Fruit fly (Drosophila melanogaster) whole organism, prepupa: ENCODE data around the gene Chchd2.

ENCODE experiments used
- CG11294 ChIP-seq: fragments of 200-800 bp; sonication (Bioruptor generic); IDR thresholded peaks from 2 replicates; pipeline ENCODE4 v1.3.6; 2022; ENCODE audit warnings: missing biosample characterization, missing genetic modification characterization
- CG6276 ChIP-seq: fragments of 200-800 bp; sonication (Bioruptor generic); optimal IDR thresholded peaks from 2 replicates; lab custom pipeline; 2017; ENCODE audit warnings: missing biosample characterization, mild to moderate bottlenecking, missing genetic modification characterization
- Hr4 ChIP-seq: fragments of 200-800 bp; sonication (Bioruptor generic); optimal IDR thresholded peaks from 3 replicates; lab custom pipeline; 2016; ENCODE audit warnings: missing biosample characterization, missing genetic modification characterization
- Sox14 ChIP-seq: fragments of 200-800 bp; sonication (Bioruptor generic); optimal IDR thresholded peaks from 3 replicates; lab custom pipeline; 2016; ENCODE audit warnings: missing biosample characterization, missing genetic modification characterization
- fd59A ChIP-seq: fragments of 200-800 bp; sonication (Bioruptor generic); optimal IDR thresholded peaks from 2 replicates; lab custom pipeline; 2017; ENCODE audit warnings: missing biosample characterization, mild to moderate bottlenecking, missing genetic modification characterization, missing genetic modification reagents

DNA sequence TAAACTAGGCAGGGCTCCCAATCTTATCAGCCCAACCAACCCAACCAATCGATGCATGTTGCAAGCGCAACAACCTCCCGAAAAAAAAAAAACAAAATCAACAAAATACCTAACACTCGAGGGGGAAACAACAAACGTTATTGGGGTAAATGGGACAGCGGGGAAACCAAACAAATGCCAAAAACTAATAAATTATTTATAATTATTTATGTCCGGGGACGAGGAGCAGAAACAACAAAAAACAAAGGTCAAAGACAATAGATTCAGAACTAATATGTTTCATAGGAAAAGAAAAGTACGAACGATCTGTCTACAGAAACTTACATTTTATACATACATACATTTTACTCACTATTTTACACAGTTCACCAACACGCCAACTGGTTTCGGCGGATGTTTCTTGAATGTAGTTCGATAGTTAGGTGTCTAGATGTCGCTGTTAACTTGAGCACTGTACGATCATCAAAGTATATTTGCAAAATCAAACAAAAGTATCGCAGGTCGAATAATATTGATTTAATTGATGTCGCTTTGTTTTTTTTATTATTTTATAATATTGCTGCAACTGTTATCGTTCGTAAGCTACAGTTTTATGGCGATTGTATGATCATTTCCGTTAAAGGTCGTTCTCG lies 26.9 kb downstream of the Chchd2 start:
- TF ChIP-seq CG6276 (GFP tag; lab: Kevin White, UChicago) (no peak), Hr4 (GFP tag; lab: Kevin White, UChicago) (no peak), Sox14 (GFP tag; lab: Kevin White, UChicago) (peak; percentile 14), CG11294 (GFP tag; lab: Robert Waterston, UW) (no peak), fd59A (GFP tag; lab: Kevin White, UChicago) (no peak)
